Fruit fly (Drosophila melanogaster) whole organism, embryonic: Measurements from ENCODE around the gene hydra.

Source experiments
- ATbp ChIP-seq: fragments of 200-800 bp; sonication (Bioruptor generic); optimal IDR thresholded peaks from 2 replicates; lab custom pipeline; 2017; ENCODE audit warnings: missing biosample characterization, mild to moderate bottlenecking, missing genetic modification characterization, missing genetic modification reagents
- Asciz ChIP-seq: fragments of 200-800 bp; sonication (Bioruptor generic); optimal IDR thresholded peaks from 2 replicates; lab custom pipeline; 2017; ENCODE audit warnings: missing biosample characterization, mild to moderate bottlenecking, missing genetic modification characterization, missing genetic modification reagents
- B-H2 ChIP-seq: fragments of 200-800 bp; sonication (Bioruptor generic); optimal IDR thresholded peaks from 2 replicates; lab custom pipeline; 2018; ENCODE audit warnings: missing biosample characterization, mild to moderate bottlenecking, missing genetic modification characterization
- CG10543 ChIP-seq: fragments of 200-800 bp; sonication (Bioruptor generic); optimal IDR thresholded peaks from 3 replicates; lab custom pipeline; 2017; ENCODE audit warnings: missing biosample characterization, mild to moderate bottlenecking, missing genetic modification characterization, moderate library complexity
- CG11504 ChIP-seq: fragments of 200-800 bp; sonication (Bioruptor generic); optimal IDR thresholded peaks from 3 replicates; lab custom pipeline; 2019; ENCODE audit warnings: missing biosample characterization, mild to moderate bottlenecking, missing genetic modification characterization, moderate library complexity
- CG11560 ChIP-seq: fragments of 200-800 bp; sonication (Bioruptor generic); IDR thresholded peaks from 3 replicates; pipeline ENCODE4 v1.3.6; 2022; ENCODE audit warnings: missing biosample characterization, missing genetic modification characterization
- CG12155 ChIP-seq: fragments of 200-800 bp; sonication (Bioruptor generic); optimal IDR thresholded peaks from 3 replicates; lab custom pipeline; 2016; ENCODE audit warnings: missing biosample characterization, missing genetic modification characterization
- CG12391 ChIP-seq: fragments of 200-800 bp; sonication (Bioruptor generic); optimal IDR thresholded peaks from 3 replicates; lab custom pipeline; 2018; ENCODE audit warnings: missing biosample characterization, mild to moderate bottlenecking, missing genetic modification characterization, moderate library complexity
- CG14050 ChIP-seq: fragments of 200-800 bp; sonication (Bioruptor generic); IDR thresholded peaks from 3 replicates; pipeline ENCODE4 v1.3.6; 2022; ENCODE audit warnings: missing biosample characterization, missing genetic modification characterization
- CG15269 ChIP-seq: fragments of 200-800 bp; sonication (Bioruptor generic); optimal IDR thresholded peaks from 2 replicates; lab custom pipeline; 2018; ENCODE audit warnings: missing biosample characterization, mild to moderate bottlenecking, missing genetic modification characterization, moderate library complexity
- CG1647 ChIP-seq: fragments of 200-800 bp; sonication (Bioruptor generic); optimal IDR thresholded peaks from 3 replicates; lab custom pipeline; 2016; ENCODE audit warnings: missing biosample characterization, missing genetic modification characterization
- CG16863 ChIP-seq: fragments of 200-800 bp; sonication (Bioruptor generic); optimal IDR thresholded peaks from 3 replicates; lab custom pipeline; 2016; ENCODE audit warnings: missing biosample characterization, missing genetic modification characterization
- CG17359 ChIP-seq: fragments of 200-800 bp; sonication (Bioruptor generic); optimal IDR thresholded peaks from 3 replicates; lab custom pipeline; 2018; ENCODE audit warnings: missing biosample characterization, mild to moderate bottlenecking, missing genetic modification characterization, moderate library complexity
- CG34422 ChIP-seq: fragments of 200-800 bp; sonication (Bioruptor generic); IDR thresholded peaks from 3 replicates; pipeline ENCODE4 v1.3.6; 2022; ENCODE audit warnings: missing biosample characterization, missing genetic modification characterization
- CG4707 ChIP-seq: fragments of 200-800 bp; sonication (Bioruptor generic); optimal IDR thresholded peaks from 2 replicates; lab custom pipeline; 2018; ENCODE audit warnings: missing biosample characterization, mild to moderate bottlenecking, missing genetic modification characterization, moderate library complexity
- CG4730 ChIP-seq: fragments of 200-800 bp; sonication (Bioruptor generic); IDR thresholded peaks from 2 replicates; pipeline ENCODE4 v1.3.6; 2022; ENCODE audit warnings: missing biosample characterization, missing genetic modification characterization
- CG5180 ChIP-seq: fragments of 200-800 bp; sonication (Bioruptor generic); optimal IDR thresholded peaks from 3 replicates; lab custom pipeline; 2017; ENCODE audit warnings: missing biosample characterization, missing genetic modification characterization, mild to moderate bottlenecking, moderate library complexity, missing genetic modification reagents
- CG7357 ChIP-seq: fragments of 200-800 bp; sonication (Bioruptor generic); IDR thresholded peaks from 3 replicates; pipeline ENCODE4 v1.3.6; 2022; ENCODE audit warnings: missing biosample characterization, missing genetic modification characterization
- D ChIP-seq, 2 experiments: fragments of 200-800 bp in 1 of 2; fragments of >200 bp in 1 of 2; sonication (Bioruptor generic) in 1 of 2; optimal IDR thresholded peaks; 2 replicates in 1 of 2; 3 replicates in 1 of 2; lab custom pipeline; 2017; ENCODE audit warnings: mild to moderate bottlenecking in 1 of 2, missing biosample characterization in 1 of 2, missing genetic modification characterization in 1 of 2, missing genetic modification reagents in 1 of 2
- Dll ChIP-seq: fragments of 200-800 bp; sonication (Bioruptor generic); IDR thresholded peaks from 4 replicates; pipeline ENCODE4 v1.3.6; 2022; ENCODE audit warnings: missing biosample characterization, missing genetic modification characterization; ENCODE audit not compliant: partially characterized antibody
- Eip74EF ChIP-seq, 2 experiments: fragments of 200-800 bp in 1 of 2; fragments of >200 bp in 1 of 2; sonication (Bioruptor generic) in 1 of 2; optimal IDR thresholded peaks; 2 replicates each; lab custom pipeline; 2017 to 2019; ENCODE audit warnings: missing biosample characterization in 2 of 2, missing genetic modification characterization in 2 of 2, mild to moderate bottlenecking in 1 of 2, moderate library complexity in 1 of 2
- Hand ChIP-seq: fragments of 200-800 bp; sonication (Bioruptor generic); optimal IDR thresholded peaks from 2 replicates; lab custom pipeline; 2017; ENCODE audit warnings: mild to moderate bottlenecking, missing biosample characterization, missing genetic modification reagents, missing genetic modification characterization
- Nf-YB ChIP-seq: fragments of 200-800 bp; sonication (Bioruptor generic); optimal IDR thresholded peaks from 3 replicates; lab custom pipeline; 2019; ENCODE audit warnings: missing biosample characterization, mild to moderate bottlenecking, missing genetic modification characterization, moderate library complexity
- Nf-YC ChIP-seq: fragments of 200-800 bp; optimal IDR thresholded peaks from 3 replicates; lab custom pipeline; 2019; ENCODE audit warnings: missing biosample characterization, mild to moderate bottlenecking, missing genetic modification characterization, moderate library complexity
- NfI ChIP-seq: fragments of 200-800 bp; sonication (Bioruptor generic); optimal IDR thresholded peaks from 3 replicates; lab custom pipeline; 2018; ENCODE audit warnings: missing biosample characterization, mild to moderate bottlenecking, missing genetic modification characterization, moderate library complexity
- Pdp1 ChIP-seq, 2 experiments: fragments of 200-800 bp; sonication (Bioruptor generic); optimal IDR thresholded peaks; 3 replicates each; lab custom pipeline; 2016; ENCODE audit warnings: missing biosample characterization in 2 of 2, missing genetic modification characterization in 2 of 2, mild to moderate bottlenecking in 1 of 2, moderate library complexity in 1 of 2
- Side ChIP-seq: fragments of 200-800 bp; sonication (Bioruptor generic); optimal IDR thresholded peaks from 2 replicates; lab custom pipeline; 2016; ENCODE audit warnings: missing biosample characterization, missing genetic modification characterization
- Sin3A ChIP-seq: fragments of >200 bp; optimal IDR thresholded peaks from 2 replicates; lab custom pipeline; 2018
- Sox100B ChIP-seq: fragments of 200-800 bp; sonication (Bioruptor generic); optimal IDR thresholded peaks from 3 replicates; lab custom pipeline; 2018; ENCODE audit warnings: missing biosample characterization, mild to moderate bottlenecking, missing genetic modification characterization
- Xbp1 ChIP-seq: fragments of 200-800 bp; sonication (Bioruptor generic); optimal IDR thresholded peaks from 3 replicates; lab custom pipeline; 2016; ENCODE audit warnings: missing biosample characterization, mild to moderate bottlenecking, missing genetic modification characterization
- abd-A ChIP-seq: fragments of 200-800 bp; sonication (Bioruptor generic); optimal IDR thresholded peaks from 3 replicates; lab custom pipeline; 2019; ENCODE audit warnings: missing biosample characterization, mild to moderate bottlenecking, missing genetic modification characterization, moderate library complexity
- al ChIP-seq: fragments of 200-800 bp; sonication (Bioruptor generic); IDR thresholded peaks from 2 replicates; pipeline ENCODE4 v1.3.6; 2022; ENCODE audit warnings: missing biosample characterization, missing genetic modification characterization
- bbx ChIP-seq: fragments of 200-800 bp; sonication (Bioruptor generic); IDR thresholded peaks from 2 replicates; pipeline ENCODE4 v1.3.6; 2022; ENCODE audit warnings: missing biosample characterization, missing genetic modification characterization; ENCODE audit not compliant: partially characterized antibody
- dysf ChIP-seq: fragments of 200-800 bp; sonication (Bioruptor generic); IDR thresholded peaks from 3 replicates; pipeline ENCODE4 v1.3.6; 2022; ENCODE audit warnings: missing biosample characterization, missing genetic modification characterization
- fd96Cb ChIP-seq: fragments of 200-800 bp; sonication (Bioruptor generic); optimal IDR thresholded peaks from 2 replicates; lab custom pipeline; 2018; ENCODE audit warnings: missing biosample characterization, mild to moderate bottlenecking, missing genetic modification characterization, moderate library complexity
- gcm ChIP-seq: fragments of 200-800 bp; sonication (Bioruptor generic); optimal IDR thresholded peaks from 2 replicates; lab custom pipeline; 2019; ENCODE audit warnings: missing biosample characterization, mild to moderate bottlenecking, missing genetic modification characterization, moderate library complexity
- gfzf ChIP-seq: fragments of 200-800 bp; sonication (Bioruptor generic); optimal IDR thresholded peaks from 2 replicates; lab custom pipeline; 2016; ENCODE audit warnings: missing biosample characterization, mild to moderate bottlenecking, missing genetic modification characterization, moderate library complexity
- gsb-n ChIP-seq: fragments of 200-800 bp; sonication (Bioruptor generic); optimal IDR thresholded peaks from 3 replicates; lab custom pipeline; 2018; ENCODE audit warnings: missing biosample characterization, mild to moderate bottlenecking, missing genetic modification characterization
- gt ChIP-seq: fragments of 200-800 bp; sonication (Bioruptor generic); IDR thresholded peaks from 2 replicates; pipeline ENCODE4 v1.3.6; 2022; ENCODE audit warnings: missing biosample characterization, missing genetic modification characterization
- maf-S ChIP-seq: fragments of 200-800 bp; sonication (Bioruptor generic); optimal IDR thresholded peaks from 2 replicates; lab custom pipeline; 2016; ENCODE audit warnings: missing biosample characterization, missing genetic modification characterization
- nau ChIP-seq: fragments of 200-800 bp; sonication (Bioruptor generic); optimal IDR thresholded peaks from 3 replicates; lab custom pipeline; 2017; ENCODE audit warnings: missing biosample characterization, mild to moderate bottlenecking, missing genetic modification characterization, missing genetic modification reagents
- otp ChIP-seq: fragments of 200-800 bp; sonication (Bioruptor generic); IDR thresholded peaks from 3 replicates; pipeline ENCODE4, ENCODE4 v1.3.6; 2022; ENCODE audit warnings: missing biosample characterization, missing genetic modification characterization
- run ChIP-seq: fragments of 200-800 bp; sonication (Bioruptor generic); optimal IDR thresholded peaks from 3 replicates; lab custom pipeline; 2018; ENCODE audit warnings: missing biosample characterization, mild to moderate bottlenecking, missing genetic modification characterization
- scrt ChIP-seq: fragments of 200-800 bp; sonication (Bioruptor generic); optimal IDR thresholded peaks from 2 replicates; lab custom pipeline; 2018; ENCODE audit warnings: missing biosample characterization, mild to moderate bottlenecking, missing genetic modification characterization, moderate library complexity
- sens ChIP-seq: fragments of 200-800 bp; sonication (Bioruptor generic); peaks from one replicate; lab custom pipeline; 2016; ENCODE audit warnings: missing biosample characterization, missing genetic modification characterization
- slbo ChIP-seq: fragments of 200-800 bp; sonication (Bioruptor generic); IDR thresholded peaks from 2 replicates; pipeline ENCODE4 v1.3.6; 2022; ENCODE audit warnings: missing biosample characterization, missing genetic modification characterization
- sr ChIP-seq: fragments of 200-800 bp; sonication (Bioruptor generic); IDR thresholded peaks from 3 replicates; pipeline ENCODE4 v1.3.6; 2022; ENCODE audit warnings: missing biosample characterization, missing genetic modification characterization
- tgo ChIP-seq: fragments of 200-800 bp; sonication (Bioruptor generic); IDR thresholded peaks from 3 replicates; pipeline ENCODE4 v1.3.6; 2022; ENCODE audit warnings: missing biosample characterization, missing genetic modification characterization
- ttk ChIP-seq: fragments of 200-800 bp; sonication (Bioruptor generic); IDR thresholded peaks from 2 replicates; pipeline ENCODE4 v2.1.2; 2022; ENCODE audit warnings: missing biosample characterization, missing genetic modification characterization
- z ChIP-seq: fragments of 200-800 bp; sonication (Bioruptor generic); IDR thresholded peaks from 3 replicates; pipeline ENCODE4 v1.3.6; 2022; ENCODE audit warnings: missing biosample characterization, missing genetic modification characterization

hydra gene

dm6 chrX:20631160-20631559 lies 45.7 kb downstream of the hydra start (continued):
- peak; percentile 10 for TF ChIP-seq scrt (GFP tag; lab: Kevin White, UChicago)
- TF ChIP-seq CG7357 (GFP tag; lab: Robert Waterston, UW) = peak; percentile 54; the same call in 1 of the 3 replicates
- TF ChIP-seq CG14050 (GFP tag; lab: Robert Waterston, UW) = peak; percentile 18; the same call in 1 of the 3 replicates
- TF ChIP-seq Nf-YC (tag; lab: Kevin White, UChicago) = peak; percentile 9
- TF ChIP-seq CG16863 = peak; percentile 0
- peak; percentile 82 for TF ChIP-seq CG11504 (tag; lab: Kevin White, UChicago)
- peak; percentile 6 for TF ChIP-seq CG10543 (GFP tag; lab: Kevin White, UChicago)
- no peak for TF ChIP-seq otp (GFP tag; lab: Robert Waterston, UW)
- TF ChIP-seq sens = peak; percentile 84
- no peak for TF ChIP-seq run (tag; lab: Kevin White, UChicago)
- TF ChIP-seq Hand (GFP tag; lab: Kevin White, UChicago) = peak; percentile 5
- peak; percentile 27 for TF ChIP-seq Side
- no peak for TF ChIP-seq maf-S (GFP tag; lab: Kevin White, UChicago)
- TF ChIP-seq slbo = peak; percentile 52
- no peak for TF ChIP-seq Dll (GFP tag; lab: Robert Waterston, UW)
- TF ChIP-seq CG4707 (GFP tag; lab: Kevin White, UChicago) = no peak
- TF ChIP-seq gsb-n = no peak
- peak; percentile 47 for TF ChIP-seq nau (GFP tag; lab: Kevin White, UChicago)
- no peak for TF ChIP-seq al (GFP tag; lab: Robert Waterston, UW)
- TF ChIP-seq Sox100B (GFP tag; lab: Kevin White, UChicago) = peak; percentile 79
- peak; percentile 50 for TF ChIP-seq CG12391 (tag; lab: Kevin White, UChicago)
- TF ChIP-seq Eip74EF (GFP tag; optimal IDR thresholded peaks at IDR 0.05; lab: Kevin White, UChicago) = no peak
- peak; percentile 66 for TF ChIP-seq CG15269 (tag; lab: Kevin White, UChicago)
- TF ChIP-seq NfI (GFP tag; lab: Kevin White, UChicago) = peak; percentile 33
- peak; percentile 58; the same call in 1 of the 3 replicates for TF ChIP-seq dysf (GFP tag; lab: Robert Waterston, UW)
- TF ChIP-seq fd96Cb = peak; percentile 68
- no peak for TF ChIP-seq gfzf (GFP tag; lab: Kevin White, UChicago)
- TF ChIP-seq abd-A = no peak
- peak; percentile 9 for TF ChIP-seq ATbp (GFP tag; lab: Kevin White, UChicago)
- no peak for TF ChIP-seq CG12155 (GFP tag; lab: Kevin White, UChicago)
- peak; percentile 47 for TF ChIP-seq Asciz (GFP tag; lab: Kevin White, UChicago)
- 0 out of 2 replicates have a peak, but pooled peaks have one; percentile 9 for TF ChIP-seq CG4730 (GFP tag; lab: Robert Waterston, UW)
- no peak for TF ChIP-seq CG34422 (GFP tag; lab: Robert Waterston, UW)
- TF ChIP-seq tgo (GFP tag; lab: Robert Waterston, UW) = peak; percentile 42; the same call in 2 of the 3 replicates
- TF ChIP-seq z = no peak
- peak; percentile 41 for TF ChIP-seq Xbp1 (GFP tag; lab: Kevin White, UChicago)
- TF ChIP-seq CG11560 = no peak
- TF ChIP-seq Sin3A (lab: Kevin White, UChicago) = no peak
- peak; percentile 54 for TF ChIP-seq CG17359
- TF ChIP-seq Pdp1 (GFP tag; optimal IDR thresholded peaks at IDR 0.05; lab: Kevin White, UChicago) = peak; percentile 45 to 56
- no peak for TF ChIP-seq sr
- TF ChIP-seq ttk = no peak
- no peak for TF ChIP-seq bbx (GFP tag; lab: Robert Waterston, UW)
- TF ChIP-seq gcm (GFP tag; lab: Kevin White, UChicago) = no peak
- TF ChIP-seq D (optimal IDR thresholded peaks at IDR 0.05; lab: Kevin White, UChicago) = no peak
- TF ChIP-seq D (GFP tag; optimal IDR thresholded peaks at IDR 0.05; lab: Kevin White, UChicago) = peak; percentile 52
- TF ChIP-seq CG1647 (GFP tag; lab: Kevin White, UChicago) = no peak
- peak; percentile 19 for TF ChIP-seq CG5180
- TF ChIP-seq B-H2 (GFP tag; lab: Kevin White, UChicago) = no peak
- TF ChIP-seq gt (GFP tag; lab: Robert Waterston, UW) = no peak
- peak; percentile 27 for TF ChIP-seq Nf-YB (GFP tag; lab: Kevin White, UChicago)
